Worm (Caenorhabditis elegans) whole organism, L4 larva: ENCODE measurements around the gene T05A7.11.

Experiments
- D1046.2 ChIP-seq: fragments of 200-800 bp; sonication (Bioruptor generic); IDR thresholded peaks from 2 replicates; pipeline ENCODE4 v1.3.6; 2022; ENCODE audit warnings: missing genetic modification characterization, missing compliant biosample characterization
- R02D3.7 ChIP-seq: fragments of 150-350 bp; sonication (generic microtip); optimal IDR thresholded peaks from 3 replicates; lab custom pipeline; 2014; ENCODE audit warnings: missing biosample characterization, missing genetic modification characterization
- ZK337.2 ChIP-seq: fragments of 200-800 bp; sonication (Bioruptor generic); IDR thresholded peaks from 2 replicates; pipeline ENCODE4 v1.3.6; 2022; ENCODE audit warnings: missing genetic modification reagents, missing genetic modification characterization, missing compliant biosample characterization
- ZK546.5 ChIP-seq, 2 experiments: sonication (generic microtip); optimal IDR thresholded peaks; 2 replicates each; lab custom pipeline; 2017; ENCODE audit warnings: missing biosample characterization in 2 of 2, missing genetic modification characterization in 2 of 2
- ceh-28 ChIP-seq: fragments of 150-350 bp; optimal IDR thresholded peaks from 2 replicates; lab custom pipeline; 2014; ENCODE audit warnings: missing biosample characterization, missing genetic modification reagents, missing genetic modification characterization
- daf-16 ChIP-seq, 3 experiments: sonication (generic microtip); optimal IDR thresholded peaks; 2 replicates each; lab custom pipeline; 2016 to 2017; ENCODE audit warnings: missing genetic modification characterization in 3 of 3, missing genetic modification reagents in 3 of 3, mild to moderate bottlenecking in 2 of 3, missing compliant biosample characterization in 2 of 3, missing biosample characterization in 1 of 3, moderate library complexity in 1 of 3
- dmd-6 ChIP-seq: fragments of 200-800 bp; sonication (Bioruptor generic); IDR thresholded peaks from 2 replicates; pipeline ENCODE4 v1.3.6; 2022; ENCODE audit warnings: missing genetic modification reagents, missing genetic modification characterization, missing compliant biosample characterization
- dpl-1 ChIP-seq: fragments of 150-350 bp; optimal IDR thresholded peaks from 2 replicates; lab custom pipeline; 2014; ENCODE audit warnings: missing biosample characterization, missing genetic modification reagents, missing genetic modification characterization
- duxl-1 ChIP-seq: sonication (generic microtip); optimal IDR thresholded peaks from 2 replicates; lab custom pipeline; 2016; ENCODE audit warnings: mild to moderate bottlenecking, missing genetic modification characterization, moderate library complexity, missing compliant biosample characterization; ENCODE audit not compliant: poor library complexity
- dve-1 ChIP-seq: sonication (generic microtip); optimal IDR thresholded peaks from 2 replicates; lab custom pipeline; 2017; ENCODE audit warnings: antibody characterized with exemption, mild to moderate bottlenecking, missing genetic modification characterization, missing compliant biosample characterization; ENCODE audit not compliant: insufficient read depth
- egl-27 ChIP-seq: sonication (generic microtip); optimal IDR thresholded peaks from 3 replicates; lab custom pipeline; 2017; ENCODE audit warnings: missing biosample characterization, missing genetic modification reagents, missing genetic modification characterization
- fkh-10 ChIP-seq: fragments of 150-350 bp; optimal IDR thresholded peaks from 2 replicates; lab custom pipeline; 2014; ENCODE audit warnings: missing biosample characterization, missing genetic modification reagents, missing genetic modification characterization
- hif-1 ChIP-seq, 2 experiments: sonication (generic microtip); optimal IDR thresholded peaks; 2 replicates each; lab custom pipeline; 2016 to 2017; ENCODE audit warnings: missing compliant biosample characterization in 2 of 2, missing genetic modification characterization in 2 of 2, missing genetic modification reagents in 2 of 2, missing genotype in 2 of 2, mild to moderate bottlenecking in 1 of 2
- hlh-11 ChIP-seq: fragments of 200-800 bp; sonication (Bioruptor generic); optimal IDR thresholded peaks from 2 replicates; lab custom pipeline; 2018; ENCODE audit warnings: mild to moderate bottlenecking, missing genetic modification characterization, missing compliant biosample characterization
- hlh-30 ChIP-seq: sonication (generic microtip); optimal IDR thresholded peaks from 2 replicates; lab custom pipeline; 2017; ENCODE audit warnings: antibody characterized with exemption, mild to moderate bottlenecking, missing genetic modification characterization, missing compliant biosample characterization; ENCODE audit not compliant: insufficient read depth
- lin-13 ChIP-seq: fragments of 150-350 bp; optimal IDR thresholded peaks from 2 replicates; lab custom pipeline; 2014; ENCODE audit warnings: missing biosample characterization, missing genetic modification reagents, missing genetic modification characterization
- lin-29 ChIP-seq: fragments of 200-800 bp; sonication (Bioruptor generic); IDR thresholded peaks from 2 replicates; pipeline ENCODE4 v1.3.6; 2022; ENCODE audit warnings: missing genetic modification reagents, missing genetic modification characterization, missing compliant biosample characterization
- lin-38 ChIP-seq: fragments of 200-800 bp; sonication (Bioruptor generic); IDR thresholded peaks from 2 replicates; pipeline ENCODE4 v1.3.6; 2022; ENCODE audit warnings: missing genetic modification reagents, missing genetic modification characterization, missing compliant biosample characterization
- lsy-2 ChIP-seq, 2 experiments: fragments of 150-350 bp in 1 of 2; sonication (generic microtip) in 1 of 2; optimal IDR thresholded peaks; 2 replicates each; lab custom pipeline; 2014 to 2017; ENCODE audit warnings: missing biosample characterization in 2 of 2, missing genetic modification characterization in 2 of 2
- madf-5 ChIP-seq, 2 experiments: fragments of 200-800 bp; sonication (Bioruptor generic); IDR thresholded peaks; 2 replicates each; pipeline ENCODE4 v1.3.6; 2022; ENCODE audit warnings: missing compliant biosample characterization in 2 of 2, missing genetic modification characterization in 2 of 2
- madf-9 ChIP-seq: fragments of 200-800 bp; sonication (Bioruptor generic); conservative IDR thresholded peaks from 2 replicates; pipeline ENCODE4 v1.3.6; 2022; ENCODE audit warnings: missing genetic modification reagents, missing genetic modification characterization, missing compliant biosample characterization
- mdl-1 ChIP-seq, 2 experiments: fragments of 150-350 bp in 1 of 2; sonication (generic microtip) in 1 of 2; optimal IDR thresholded peaks; 2 replicates each; lab custom pipeline; 2014 to 2017; ENCODE audit warnings: missing biosample characterization in 2 of 2, missing genetic modification characterization in 2 of 2
- mdt-29 ChIP-seq: fragments of 200-800 bp; sonication (Bioruptor generic); IDR thresholded peaks from 2 replicates; pipeline ENCODE4 v1.3.6; 2022; ENCODE audit warnings: missing genetic modification reagents, missing genetic modification characterization, missing compliant biosample characterization
- mep-1 ChIP-seq: fragments of 150-350 bp; sonication (generic microtip); optimal IDR thresholded peaks from 3 replicates; lab custom pipeline; 2014; ENCODE audit warnings: missing biosample characterization, missing genetic modification characterization
- mes-2 ChIP-seq: sonication (generic microtip); optimal IDR thresholded peaks from 2 replicates; lab custom pipeline; 2016; ENCODE audit warnings: missing genotype, mild to moderate bottlenecking, missing genetic modification characterization, missing compliant biosample characterization; ENCODE audit not compliant: poor library complexity, severe bottlenecking
- mxl-2 ChIP-seq: fragments of 200-800 bp; sonication (Bioruptor generic); conservative IDR thresholded peaks from 2 replicates; pipeline ENCODE4 v1.3.6; 2022; ENCODE audit warnings: missing genetic modification reagents, missing genetic modification characterization, missing compliant biosample characterization
- nhr-102 ChIP-seq: sonication (generic microtip); optimal IDR thresholded peaks from 2 replicates; lab custom pipeline; 2016; ENCODE audit warnings: mild to moderate bottlenecking, missing genetic modification characterization, moderate library complexity, missing compliant biosample characterization
- nhr-11 ChIP-seq: fragments of 150-350 bp; optimal IDR thresholded peaks from 2 replicates; lab custom pipeline; 2014; ENCODE audit warnings: missing biosample characterization, missing genetic modification characterization
- nhr-237 ChIP-seq: sonication (generic microtip); optimal IDR thresholded peaks from 2 replicates; lab custom pipeline; 2017; ENCODE audit warnings: missing biosample characterization, missing genetic modification characterization
- nhr-25 ChIP-seq: sonication (generic microtip); optimal IDR thresholded peaks from 2 replicates; lab custom pipeline; 2017; ENCODE audit warnings: missing genetic modification characterization, mild to moderate bottlenecking, missing compliant biosample characterization, antibody characterized with exemption, moderate library complexity, borderline replicate concordance; ENCODE audit not compliant: insufficient read depth
- nhr-28 ChIP-seq: fragments of 150-350 bp; optimal IDR thresholded peaks from 2 replicates; lab custom pipeline; 2014; ENCODE audit warnings: missing biosample characterization, missing genetic modification characterization
- nhr-41 ChIP-seq: fragments of 200-800 bp; sonication (Bioruptor generic); IDR thresholded peaks from 2 replicates; pipeline ENCODE4 v1.3.6; 2022; ENCODE audit warnings: missing genetic modification reagents, missing genetic modification characterization, missing compliant biosample characterization
- nhr-48 ChIP-seq: sonication (generic microtip); optimal IDR thresholded peaks from 2 replicates; lab custom pipeline; 2016; ENCODE audit warnings: mild to moderate bottlenecking, missing genetic modification characterization, missing compliant biosample characterization
- nhr-6 ChIP-seq: fragments of 150-350 bp; optimal IDR thresholded peaks from 2 replicates; lab custom pipeline; 2014; ENCODE audit warnings: missing biosample characterization, missing genetic modification characterization
- nhr-77 ChIP-seq: fragments of 150-350 bp; optimal IDR thresholded peaks from 2 replicates; lab custom pipeline; 2014; ENCODE audit warnings: missing biosample characterization, missing genetic modification characterization
- rbr-2 ChIP-seq: sonication (generic microtip); optimal IDR thresholded peaks from 2 replicates; lab custom pipeline; 2016; ENCODE audit warnings: missing genotype, missing genetic modification characterization, missing compliant biosample characterization
- sdz-12 ChIP-seq: fragments of 200-800 bp; sonication (Bioruptor generic); optimal IDR thresholded peaks from 2 replicates; lab custom pipeline; 2018; ENCODE audit warnings: mild to moderate bottlenecking, missing genetic modification characterization, missing compliant biosample characterization
- spr-3 ChIP-seq: fragments of 200-800 bp; sonication (Bioruptor generic); optimal IDR thresholded peaks from 2 replicates; lab custom pipeline; 2018; ENCODE audit warnings: mild to moderate bottlenecking, missing genetic modification characterization, missing compliant biosample characterization
- unc-62 ChIP-seq, 3 experiments: fragments of 150-350 bp in 1 of 3; sonication (generic microtip); optimal IDR thresholded peaks in 2 of 3; peaks in 1 of 3; 1 replicate in 1 of 3; 2 replicates in 2 of 3; lab custom pipeline; 2014 to 2017; ENCODE audit warnings: missing biosample characterization in 3 of 3, missing genetic modification characterization in 3 of 3, missing genetic modification reagents in 3 of 3, missing genotype in 1 of 3
- zfp-3 ChIP-seq: fragments of 200-800 bp; sonication (Bioruptor generic); conservative IDR thresholded peaks from 2 replicates; pipeline ENCODE4 v1.3.6; 2022; ENCODE audit warnings: missing genetic modification reagents, missing genetic modification characterization, missing compliant biosample characterization
- ztf-7 ChIP-seq: fragments of 150-350 bp; optimal IDR thresholded peaks from 2 replicates; lab custom pipeline; 2014; ENCODE audit warnings: missing biosample characterization, missing genetic modification characterization

Gene T05A7.11

ce11 chrII:4701482-4702119 is 36.3 kb upstream of the T05A7.11 start, which contains the start of gene unc-85 (continued):
- peak; percentile 65; the same call in 1 of the 2 replicates for TF ChIP-seq lin-29 (GFP tag; lab: Robert Waterston, UW)
- peak; percentile 55; the same call in 1 of the 2 replicates for TF ChIP-seq ZK337.2 (GFP tag; lab: Robert Waterston, UW)
- peak; percentile 22 for TF ChIP-seq nhr-48 (tag; lab: Kevin White, UChicago)
- peak; percentile 57; the same call in 1 of the 2 replicates for TF ChIP-seq mdt-29
- peak; percentile 83 for TF ChIP-seq dmd-6
- peak; percentile 53 to 61; a peak in 1 of 4 replicates for TF ChIP-seq madf-5 (GFP tag; IDR thresholded peaks at IDR 0.05; lab: Robert Waterston, UW)
- peak; percentile 83 for TF ChIP-seq mxl-2 (GFP tag; lab: Robert Waterston, UW)
- peak; percentile 79 for TF ChIP-seq madf-9 (GFP tag; lab: Robert Waterston, UW)

DNA sequence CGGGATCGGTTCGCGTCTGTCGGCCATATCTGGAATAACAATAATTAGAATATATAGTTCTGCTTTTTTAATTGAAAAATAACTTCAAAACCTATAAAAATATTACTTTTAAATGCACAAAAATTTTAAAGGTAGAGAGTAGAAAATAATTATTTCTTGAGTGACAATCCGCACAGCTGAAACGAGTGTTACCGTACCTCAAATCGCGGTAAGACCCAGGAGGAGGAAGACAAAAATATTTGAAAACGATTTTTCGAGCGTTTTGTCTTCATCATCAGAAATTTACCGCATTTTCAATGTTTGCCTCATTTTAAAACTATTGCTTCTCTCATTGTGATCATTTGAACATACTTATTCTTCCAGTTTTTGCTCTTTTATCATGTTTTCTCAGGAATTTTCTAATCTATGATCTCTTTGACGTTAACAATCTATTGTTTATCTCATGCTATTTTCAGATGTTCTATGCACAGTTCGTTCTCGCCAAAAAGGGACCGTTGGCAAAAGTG is 33.1 kb upstream of the T05A7.11 start, which contains the start of the genes rpn-5 and scc-1:
Gene rpn-5, minus strand, starts transcription at position 162 of the 506 bp plus-strand sequence.
Gene scc-1, plus strand, starts transcription at position 456 of the 506 bp plus-strand sequence.
- TF ChIP-seq hlh-30 (tag; lab: Kevin White, UChicago): peak; percentile 63
- no peak for TF ChIP-seq egl-27
- peak; percentile 50 for TF ChIP-seq hlh-11 (tag; lab: Kevin White, UChicago)
- TF ChIP-seq daf-16 (GFP tag; optimal IDR thresholded peaks at IDR 0.05; lab: Kevin White, UChicago): no peak
- peak; percentile 62 for TF ChIP-seq daf-16 (tag; optimal IDR thresholded peaks at IDR 0.05; lab: Kevin White, UChicago)
- TF ChIP-seq lin-13 (GFP tag; lab: Kevin White, UChicago): peak; percentile 46
- no peak for TF ChIP-seq R02D3.7 (tag; lab: Kevin White, UChicago)
- peak; percentile 73 for TF ChIP-seq mes-2
- no peak for TF ChIP-seq nhr-41
- peak; percentile 27 for TF ChIP-seq nhr-25 (tag; lab: Kevin White, UChicago)
- TF ChIP-seq duxl-1 (tag; lab: Kevin White, UChicago): peak; percentile 25
- TF ChIP-seq lsy-2 (tag; optimal IDR thresholded peaks at IDR 0.05; lab: Kevin White, UChicago): peak; percentile 94 to 99
- no peak for TF ChIP-seq madf-9 (GFP tag; lab: Robert Waterston, UW)
- peak; percentile 48 for TF ChIP-seq dve-1 (tag; lab: Kevin White, UChicago)
- peak; percentile 31 for TF ChIP-seq nhr-28 (tag; lab: Kevin White, UChicago)
- TF ChIP-seq nhr-237: no peak
- no peak for TF ChIP-seq sdz-12 (GFP tag; lab: Kevin White, UChicago)
- peak in 1 of 2 experiments; percentile 36 for TF ChIP-seq ZK546.5 (tag; optimal IDR thresholded peaks at IDR 0.05; lab: Kevin White, UChicago)
- TF ChIP-seq lin-38 (GFP tag; lab: Robert Waterston, UW): peak; percentile 71
- peak; percentile 98 for TF ChIP-seq D1046.2 (GFP tag; lab: Robert Waterston, UW)
- peak; percentile 53 for TF ChIP-seq nhr-6 (tag; lab: Kevin White, UChicago)
- peak; percentile 92 for TF ChIP-seq dpl-1 (GFP tag; lab: Kevin White, UChicago)
- TF ChIP-seq rbr-2 (tag; lab: Kevin White, UChicago): peak; percentile 33
- TF ChIP-seq zfp-3 (GFP tag; lab: Robert Waterston, UW): no peak
- TF ChIP-seq spr-3 (GFP tag; lab: Kevin White, UChicago): no peak
- no peak for TF ChIP-seq nhr-77 (tag; lab: Kevin White, UChicago)
- TF ChIP-seq unc-62 (GFP tag; optimal IDR thresholded peaks at IDR 0.05 in 1 of 2; lab: Kevin White, UChicago): peak in 1 of 2 experiments; percentile 83
- TF ChIP-seq unc-62 (tag; optimal IDR thresholded peaks at IDR 0.05; lab: Kevin White, UChicago): no peak
- TF ChIP-seq mdl-1 (tag; optimal IDR thresholded peaks at IDR 0.05; lab: Kevin White, UChicago): no peak
- no peak for TF ChIP-seq ceh-28 (tag; lab: Kevin White, UChicago)
- peak; percentile 67 for TF ChIP-seq mep-1 (tag; lab: Kevin White, UChicago)
- TF ChIP-seq nhr-11 (tag; lab: Kevin White, UChicago): peak; percentile 54
- no peak for TF ChIP-seq ztf-7
- no peak for TF ChIP-seq fkh-10 (GFP tag; lab: Kevin White, UChicago)
- peak in 1 of 2 experiments; percentile 22 for TF ChIP-seq hif-1 (tag; optimal IDR thresholded peaks at IDR 0.05; lab: Kevin White, UChicago)
- TF ChIP-seq nhr-102 (tag; lab: Kevin White, UChicago): peak; percentile 14
